Fruit fly (Drosophila melanogaster): Measurements from ENCODE around the gene CG1074.
A peak's percentile ranks its signal among the peaks of the same experiment; 100 is the strongest.

CG1074 gene

DNA sequence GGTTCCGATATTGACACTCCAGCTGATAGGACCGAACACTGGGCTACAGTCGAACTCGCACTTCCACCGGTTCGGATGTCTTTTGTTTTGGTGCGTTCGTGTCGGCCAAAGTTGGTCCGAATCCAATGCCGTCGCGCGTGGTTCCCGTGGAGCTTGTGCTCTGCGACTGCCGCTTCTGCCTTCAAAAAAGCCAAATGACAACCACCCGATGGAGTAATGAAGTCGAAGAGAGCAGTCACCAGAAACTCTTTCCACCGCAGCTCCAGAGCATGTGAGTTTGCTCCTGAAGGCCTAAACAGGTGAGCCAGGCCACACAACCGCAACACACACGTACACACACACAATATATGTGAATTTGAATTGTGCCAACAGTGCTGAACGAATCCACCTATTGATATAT lies 39.6 kb upstream of the CG1074 start, which contains the start of gene CG34112 (continued):
- TF ChIP-seq Eip75B (GFP tag; optimal IDR thresholded peaks at IDR 0.05) (no peak), CG6163 (GFP tag; IDR thresholded peaks at IDR 0.05) (0 out of 3 replicates have a peak, but pooled peaks have one; percentile 15), Ets21C (GFP tag; optimal IDR thresholded peaks at IDR 0.05) (no peak), CG10669 (GFP tag; optimal IDR thresholded peaks at IDR 0.05) (no peak), Hr38 (GFP tag; optimal IDR thresholded peaks at IDR 0.05) (no peak), cyc (GFP tag; optimal IDR thresholded peaks at IDR 0.05) (no peak)

DNA sequence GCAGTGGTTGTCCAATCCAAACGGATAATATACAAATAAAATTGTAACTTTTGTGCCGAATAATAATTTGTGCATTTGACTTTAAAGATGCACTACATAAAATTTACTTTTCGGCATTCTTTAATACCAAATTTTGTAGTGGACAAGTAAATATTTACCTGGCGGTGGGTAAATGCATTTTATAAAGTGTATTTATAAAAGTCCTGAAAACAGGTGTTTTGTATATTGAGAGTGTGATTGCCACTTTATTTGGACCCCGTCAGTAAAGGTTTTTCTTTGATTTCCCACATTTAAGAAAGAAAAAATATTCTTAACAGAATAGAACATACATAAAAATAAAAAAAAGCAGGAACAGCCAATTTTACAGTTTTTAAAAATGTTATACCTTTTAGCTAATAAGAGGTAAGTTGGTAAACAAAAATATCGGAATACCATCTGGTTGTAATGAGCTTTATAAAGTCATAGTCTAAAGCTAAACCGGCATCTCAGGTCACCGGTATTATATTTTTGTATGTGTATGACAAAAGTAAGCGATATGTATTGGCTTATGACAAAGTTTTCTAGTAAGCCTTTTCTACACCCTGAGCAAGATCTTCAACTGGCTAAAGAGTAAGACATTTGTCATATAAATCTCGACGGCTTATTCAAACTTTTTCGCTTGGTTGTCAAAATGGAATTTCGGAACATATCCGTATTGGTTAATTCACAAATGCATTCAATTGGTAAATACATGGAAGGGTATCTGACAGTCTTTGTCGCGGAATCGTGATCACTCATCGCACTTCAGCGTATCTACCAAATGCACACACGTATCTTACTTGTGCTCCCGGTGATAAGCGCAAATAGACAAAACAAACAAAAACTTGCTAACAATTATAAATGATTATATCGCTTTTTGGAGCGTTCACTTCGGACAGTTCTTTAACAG lies 38.8 kb upstream of the CG1074 start:
- TF ChIP-seq Sox15 (GFP tag; optimal IDR thresholded peaks at IDR 0.05) = peak; percentile 88
- TF ChIP-seq dac (GFP tag; optimal IDR thresholded peaks at IDR 0.05) = peak; percentile 95
- TF ChIP-seq OdsH (GFP tag; optimal IDR thresholded peaks at IDR 0.05) = peak; percentile 95
- peak; percentile 90 for TF ChIP-seq CG1621 (tag; optimal IDR thresholded peaks at IDR 0.05)
- peak; percentile 88 for TF ChIP-seq CG16779 (tag; optimal IDR thresholded peaks at IDR 0.05)
- TF ChIP-seq CG11762 (GFP tag; optimal IDR thresholded peaks at IDR 0.05; ENCODE audit: insufficient read depth) = peak; percentile 87
- TF ChIP-seq Hr38 (GFP tag; optimal IDR thresholded peaks at IDR 0.05) = no peak
- TF ChIP-seq CG10669 (GFP tag; optimal IDR thresholded peaks at IDR 0.05) = peak; percentile 86
- TF ChIP-seq cyc (GFP tag; optimal IDR thresholded peaks at IDR 0.05) = peak; percentile 95
- TF ChIP-seq CG8632 (GFP tag; optimal IDR thresholded peaks at IDR 0.05) = peak; percentile 92
- peak; percentile 91 for TF ChIP-seq CG11902 (GFP tag; optimal IDR thresholded peaks at IDR 0.05)
- peak; percentile 83 for TF ChIP-seq CG8319 (GFP tag; optimal IDR thresholded peaks at IDR 0.05)
- TF ChIP-seq CG3032 (tag; optimal IDR thresholded peaks at IDR 0.05) = peak; percentile 86
- peak; percentile 76 for TF ChIP-seq spab (GFP tag; optimal IDR thresholded peaks at IDR 0.05)
- TF ChIP-seq vri (GFP tag; optimal IDR thresholded peaks at IDR 0.05) = peak; percentile 97
- peak; percentile 97 for TF ChIP-seq CG32006 (GFP tag; optimal IDR thresholded peaks at IDR 0.05)
- TF ChIP-seq svp (GFP tag) = peak; percentile 98
- peak; percentile 93 for TF ChIP-seq CG4318 (GFP tag; optimal IDR thresholded peaks at IDR 0.05)
- TF ChIP-seq CG31627 (GFP tag; optimal IDR thresholded peaks at IDR 0.05) = peak; percentile 95
- TF ChIP-seq CG34406 (GFP tag; optimal IDR thresholded peaks at IDR 0.05) = peak; percentile 94
- peak; percentile 61 for TF ChIP-seq Blimp-1 (GFP tag; optimal IDR thresholded peaks at IDR 0.05)
- peak; percentile 93 for TF ChIP-seq achi (GFP tag; optimal IDR thresholded peaks at IDR 0.05)
- TF ChIP-seq CG6163 (GFP tag; IDR thresholded peaks at IDR 0.05) = peak; percentile 95
- TF ChIP-seq eg (GFP tag; IDR thresholded peaks at IDR 0.05) = peak; percentile 96
- TF ChIP-seq CG15336 (GFP tag; IDR thresholded peaks at IDR 0.05) = peak; percentile 97
- peak; percentile 90 for TF ChIP-seq Smox (GFP tag; optimal IDR thresholded peaks at IDR 0.05)
- peak; percentile 92 for TF ChIP-seq CG7368 (GFP tag; optimal IDR thresholded peaks at IDR 0.05)
- peak; percentile 80 for TF ChIP-seq fd59A (GFP tag; optimal IDR thresholded peaks at IDR 0.05)
- peak; percentile 96 for TF ChIP-seq CG3919 (GFP tag; optimal IDR thresholded peaks at IDR 0.05)
- TF ChIP-seq fkh (GFP tag; optimal IDR thresholded peaks at IDR 0.05) = peak; percentile 89
- peak; percentile 96 for TF ChIP-seq Sox102F (GFP tag; optimal IDR thresholded peaks at IDR 0.05)
- peak; percentile 97 for TF ChIP-seq Sox14 (GFP tag; optimal IDR thresholded peaks at IDR 0.05)
- TF ChIP-seq topi (GFP tag; optimal IDR thresholded peaks at IDR 0.05) = peak; percentile 95
- peak; percentile 88 for TF ChIP-seq CG6854 (GFP tag; optimal IDR thresholded peaks at IDR 0.05)
- peak; percentile 93 for TF ChIP-seq CG6792 (GFP tag; optimal IDR thresholded peaks at IDR 0.05)
- TF ChIP-seq acj6 (GFP tag; optimal IDR thresholded peaks at IDR 0.05) = peak; percentile 94
- peak; percentile 96 for TF ChIP-seq pdm3 (GFP tag; optimal IDR thresholded peaks at IDR 0.05)
- TF ChIP-seq esn (GFP tag; optimal IDR thresholded peaks at IDR 0.05) = peak; percentile 96
- peak; percentile 95 for TF ChIP-seq CG6276 (GFP tag; optimal IDR thresholded peaks at IDR 0.05)
- TF ChIP-seq Hr4 (GFP tag; optimal IDR thresholded peaks at IDR 0.05) = peak; percentile 97
- peak; percentile 94 for TF ChIP-seq lz (GFP tag; optimal IDR thresholded peaks at IDR 0.05)
- TF ChIP-seq CG9139 (GFP tag; optimal IDR thresholded peaks at IDR 0.05) = peak; percentile 52
- peak; percentile 83 for TF ChIP-seq fd85E (GFP tag; optimal IDR thresholded peaks at IDR 0.05)
- TF ChIP-seq Lpt (GFP tag; optimal IDR thresholded peaks at IDR 0.05) = peak; percentile 96
- peak; percentile 68 to 76 for TF ChIP-seq ss (GFP tag; optimal IDR thresholded peaks at IDR 0.05)
- TF ChIP-seq Eip75B (GFP tag; optimal IDR thresholded peaks at IDR 0.05) = peak; percentile 92

Data from whole organism, prepupa.